Fruit fly (Drosophila melanogaster): ENCODE data around the gene CG6683.

Gene CG6683

dm6 chr3L:8514768-8515167 lies at the start of gene CG6683:
Gene CG6683, minus strand, starts transcription at chr3L:8514921.
- TF ChIP-seq CG14655 (GFP tag; optimal IDR thresholded peaks at IDR 0.05) (no peak), CG8159 (tag; optimal IDR thresholded peaks at IDR 0.05) (no peak), CG10348 (GFP tag; IDR thresholded peaks at IDR 0.05) (no peak), CG17806 (tag; optimal IDR thresholded peaks at IDR 0.05) (no peak), D1 (tag; optimal IDR thresholded peaks at IDR 0.05) (no peak), CG12605 (GFP tag; IDR thresholded peaks at IDR 0.05) (no peak), CG34367 (tag; optimal IDR thresholded peaks at IDR 0.05) (no peak), CG8301 (tag; optimal IDR thresholded peaks at IDR 0.05) (no peak), Pif1A (GFP tag; optimal IDR thresholded peaks at IDR 0.05) (no peak), CG32121 (GFP tag; IDR thresholded peaks at IDR 0.05) (no peak), fd96Ca (GFP tag; IDR thresholded peaks at IDR 0.05) (no peak)

- TF ChIP-seq EcR (GFP tag; optimal IDR thresholded peaks at IDR 0.05) (no peak), Pif1B (GFP tag; optimal IDR thresholded peaks at IDR 0.05) (no peak), fd96Ca (GFP tag; IDR thresholded peaks at IDR 0.05) (no peak), CG14655 (GFP tag; optimal IDR thresholded peaks at IDR 0.05) (no peak), CG12605 (GFP tag; IDR thresholded peaks at IDR 0.05) (no peak), rn (GFP tag; IDR thresholded peaks at IDR 0.05) (no peak), CG8159 (tag; optimal IDR thresholded peaks at IDR 0.05) (no peak), CG34367 (tag; optimal IDR thresholded peaks at IDR 0.05) (no peak), Pif1A (GFP tag; optimal IDR thresholded peaks at IDR 0.05) (no peak), gl (tag; optimal IDR thresholded peaks at IDR 0.05) (no peak), CG32121 (GFP tag; IDR thresholded peaks at IDR 0.05) (no peak), Snoo (tag; optimal IDR thresholded peaks at IDR 0.05) (no peak), CG4496 (GFP tag; IDR thresholded peaks at IDR 0.05) (no peak)
Measured at dm6 chr3L:8560637-8561036, 45.9 kb upstream of the CG6683 start.

dm6 chr3L:8559754-8560328 lies 45.1 kb upstream of the CG6683 start:
- TF ChIP-seq fd96Ca (GFP tag; IDR thresholded peaks at IDR 0.05): no peak

dm6 chr3L:8557018-8557417 lies 42.3 kb upstream of the CG6683 start:
- TF ChIP-seq CG34367 (tag; optimal IDR thresholded peaks at IDR 0.05): no peak
- TF ChIP-seq EcR (GFP tag; optimal IDR thresholded peaks at IDR 0.05): no peak
- no peak for TF ChIP-seq CG12605 (GFP tag; IDR thresholded peaks at IDR 0.05)
- no peak for TF ChIP-seq CG32121 (GFP tag; IDR thresholded peaks at IDR 0.05)
- no peak for TF ChIP-seq Pif1A (GFP tag; optimal IDR thresholded peaks at IDR 0.05)

dm6 chr3L:8554024-8554642 lies 39.4 kb upstream of the CG6683 start:
- TF ChIP-seq CG8301 (tag; optimal IDR thresholded peaks at IDR 0.05) (no peak), CG4496 (GFP tag; IDR thresholded peaks at IDR 0.05) (0 out of 3 replicates have a peak, but pooled peaks have one; percentile 48), CG15710 (tag; optimal IDR thresholded peaks at IDR 0.05) (no peak), Pif1A (GFP tag; optimal IDR thresholded peaks at IDR 0.05) (no peak), EcR (GFP tag; optimal IDR thresholded peaks at IDR 0.05) (peak; percentile 83)

- TF ChIP-seq CG14655 (GFP tag; optimal IDR thresholded peaks at IDR 0.05) (no peak), Ets98B (GFP tag; IDR thresholded peaks at IDR 0.05) (no peak), CG32121 (GFP tag; IDR thresholded peaks at IDR 0.05) (peak; percentile 47; the same call in 1 of the 2 replicates), CG13204 (GFP tag; optimal IDR thresholded peaks at IDR 0.05) (no peak)
Measured at dm6 chr3L:8553125-8553524, 38.4 kb upstream of the CG6683 start.

- TF ChIP-seq CG15710 (tag; optimal IDR thresholded peaks at IDR 0.05) (no peak), CG10348 (GFP tag; IDR thresholded peaks at IDR 0.05) (no peak), Pif1A (GFP tag; optimal IDR thresholded peaks at IDR 0.05) (no peak), CG8159 (tag; optimal IDR thresholded peaks at IDR 0.05) (no peak), CG14655 (GFP tag; optimal IDR thresholded peaks at IDR 0.05) (peak; percentile 5), rn (GFP tag; IDR thresholded peaks at IDR 0.05) (no peak), D1 (tag; optimal IDR thresholded peaks at IDR 0.05) (no peak), CG13204 (GFP tag; optimal IDR thresholded peaks at IDR 0.05) (no peak), fd96Ca (GFP tag; IDR thresholded peaks at IDR 0.05) (peak; percentile 64), EcR (GFP tag; optimal IDR thresholded peaks at IDR 0.05) (peak; percentile 43), gl (tag; optimal IDR thresholded peaks at IDR 0.05) (no peak), Ets98B (GFP tag; IDR thresholded peaks at IDR 0.05) (peak; percentile 57), CG8301 (tag; optimal IDR thresholded peaks at IDR 0.05) (no peak), CG32121 (GFP tag; IDR thresholded peaks at IDR 0.05) (peak; percentile 55), CG9948 (tag; optimal IDR thresholded peaks at IDR 0.05) (no peak), CG12605 (GFP tag; IDR thresholded peaks at IDR 0.05) (no peak), CG4496 (GFP tag; IDR thresholded peaks at IDR 0.05) (0 out of 3 replicates have a peak, but pooled peaks have one; percentile 30), Snoo (tag; optimal IDR thresholded peaks at IDR 0.05) (no peak), Pif1B (GFP tag; optimal IDR thresholded peaks at IDR 0.05) (no peak), CG17806 (tag; optimal IDR thresholded peaks at IDR 0.05) (no peak), CG34367 (tag; optimal IDR thresholded peaks at IDR 0.05) (no peak)
Measured at dm6 chr3L:8550836-8551235, 36.1 kb upstream of the CG6683 start.

Data from whole organism, pupa.